Fruit fly (Drosophila melanogaster): ENCODE data around the gene vir-1.

DNA sequence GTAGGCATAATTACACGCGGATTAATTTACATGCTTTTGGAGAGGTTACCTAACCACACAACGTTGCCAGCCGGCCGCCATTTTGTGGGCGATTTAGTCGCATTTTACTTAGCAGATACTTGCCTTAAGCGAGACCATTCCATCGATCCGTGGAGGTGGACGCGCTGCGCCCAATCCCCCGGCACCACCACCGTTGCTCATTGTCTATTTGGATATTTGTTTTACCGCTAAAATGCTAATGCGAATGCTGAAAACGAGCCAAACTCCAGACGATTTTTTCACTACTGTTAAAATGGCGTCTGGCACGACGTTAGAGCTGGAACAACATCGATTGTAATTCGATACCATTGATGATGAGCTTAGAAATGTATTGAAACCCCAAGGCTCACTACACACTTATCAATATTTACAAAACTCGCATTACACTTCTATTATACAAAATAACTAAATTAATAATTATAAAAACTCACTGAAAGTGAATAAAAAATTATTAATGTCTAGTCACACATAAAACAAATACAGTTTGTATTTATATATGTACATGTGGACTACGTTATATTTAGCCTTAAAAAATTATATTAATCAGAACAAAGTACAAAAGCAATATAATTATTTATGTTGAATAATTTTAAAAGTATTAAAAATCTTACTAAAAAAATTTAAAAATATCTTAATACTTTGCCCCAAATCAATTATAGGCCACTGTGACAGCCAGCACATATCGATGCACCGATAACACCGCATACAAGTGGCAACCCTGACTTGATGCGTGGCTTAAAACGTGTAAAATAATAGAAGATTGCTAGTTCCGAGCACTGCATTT lies 10.7 kb upstream of the vir-1 start, which contains the start of gene eRF3:
- TF ChIP-seq Abd-B (GFP tag; optimal IDR thresholded peaks at IDR 0.05) (no peak), Dfd (GFP tag; optimal IDR thresholded peaks at IDR 0.05) (no peak), dsf (GFP tag; optimal IDR thresholded peaks at IDR 0.05; ENCODE audit: borderline replicate concordance) (no peak), br (GFP tag; optimal IDR thresholded peaks at IDR 0.05) (no peak), CrebA (GFP tag; optimal IDR thresholded peaks at IDR 0.05; ENCODE audit: borderline replicate concordance) (no peak), tai (GFP tag; optimal IDR thresholded peaks at IDR 0.05) (no peak), CG32264 (GFP tag; optimal IDR thresholded peaks at IDR 0.05) (no peak), psq (GFP tag; optimal IDR thresholded peaks at IDR 0.05) (peak; percentile 59), lola (GFP tag; optimal IDR thresholded peaks at IDR 0.05) (no peak), Hr78 (GFP tag; optimal IDR thresholded peaks at IDR 0.05) (no peak)

Measured in whole organism, wandering third instar larva.